Worm (Caenorhabditis elegans): Measurements from ENCODE around the gene ZK1320.5.

ce11 chrII:9662160-9662559 is 3.3 kb downstream of the ZK1320.5 start:
- TF ChIP-seq flt-1 (GFP tag; IDR thresholded peaks at IDR 0.05): no peak
- no peak for TF ChIP-seq T22C8.4 (GFP tag; IDR thresholded peaks at IDR 0.05)
- TF ChIP-seq ztf-29 (GFP tag; IDR thresholded peaks at IDR 0.05): no peak
- TF ChIP-seq tab-1 (GFP tag; IDR thresholded peaks at IDR 0.05): no peak
- no peak for TF ChIP-seq med-1 (GFP tag; optimal IDR thresholded peaks at IDR 0.05; ENCODE audit: insufficient read depth)
- no peak for TF ChIP-seq ref-1 (GFP tag; conservative IDR thresholded peaks at IDR 0.05)
